Worm (Caenorhabditis elegans): ENCODE measurements around the gene F14D7.6.

ce11 chrV:14334901-14335300 lies 33.7 kb downstream of the F14D7.6 start, which contains the start of gene srm-5:
- no peak for TF ChIP-seq aly-1 (tag; optimal IDR thresholded peaks at IDR 0.05)
- no peak for TF ChIP-seq tra-4 (tag; optimal IDR thresholded peaks at IDR 0.05)
- TF ChIP-seq ama-1 (optimal IDR thresholded peaks at IDR 0.05), result no peak

All from whole organism, early embryonic.